Worm (Caenorhabditis elegans): ENCODE results near the gene C25F9.8.

ce11 chrV:19421131-19421530 is 26.3 kb downstream of the C25F9.8 start, which contains the start of gene C25F9.2:
- TF ChIP-seq lin-40 (tag; optimal IDR thresholded peaks at IDR 0.05) (no peak), ceh-58 (GFP tag; IDR thresholded peaks at IDR 0.05) (no peak), sdz-38 (tag; optimal IDR thresholded peaks at IDR 0.05) (no peak)
